Worm (Caenorhabditis elegans) whole organism, L2 larva: ENCODE results near the gene mev-1.

ENCODE experiments used
- C34F6.9 ChIP-seq: fragments of 150-350 bp; optimal IDR thresholded peaks from 2 replicates; lab custom pipeline; 2014; ENCODE audit warnings: missing biosample characterization, missing genetic modification characterization
- F13H6.1 ChIP-seq: sonication (generic microtip); optimal IDR thresholded peaks from 2 replicates; lab custom pipeline; 2016; ENCODE audit warnings: missing genetic modification characterization, missing compliant biosample characterization
- R02D3.7 ChIP-seq: fragments of 150-350 bp; optimal IDR thresholded peaks from 2 replicates; lab custom pipeline; 2014; ENCODE audit warnings: missing biosample characterization, missing genetic modification characterization
- Y55F3AM.14 ChIP-seq: fragments of 200-800 bp; sonication (Bioruptor generic); optimal IDR thresholded peaks from 2 replicates; lab custom pipeline; 2018; ENCODE audit warnings: mild to moderate bottlenecking, missing genetic modification characterization, missing compliant biosample characterization
- ZK546.5 ChIP-seq: sonication (generic microtip); optimal IDR thresholded peaks from 2 replicates; lab custom pipeline; 2017; ENCODE audit warnings: missing biosample characterization, missing genetic modification characterization
- alr-1 ChIP-seq: fragments of 150-350 bp; optimal IDR thresholded peaks from 2 replicates; lab custom pipeline; 2014; ENCODE audit warnings: missing biosample characterization, missing genetic modification characterization
- ama-1 ChIP-seq: fragments of 150-350 bp; optimal IDR thresholded peaks from 2 replicates; lab custom pipeline; 2018; ENCODE audit warnings: inconsistent platforms
- ceh-16 ChIP-seq: fragments of 150-350 bp; optimal IDR thresholded peaks from 2 replicates; lab custom pipeline; 2014; ENCODE audit warnings: missing biosample characterization, missing genetic modification characterization
- crh-2 ChIP-seq: sonication (generic microtip); optimal IDR thresholded peaks from 2 replicates; lab custom pipeline; 2017; ENCODE audit warnings: missing biosample characterization, missing genetic modification characterization
- dmd-4 ChIP-seq: sonication (generic microtip); optimal IDR thresholded peaks from 2 replicates; lab custom pipeline; 2017; ENCODE audit warnings: missing biosample characterization, missing genetic modification characterization
- elt-1 ChIP-seq: fragments of 150-350 bp; optimal IDR thresholded peaks from 2 replicates; lab custom pipeline; 2014; ENCODE audit warnings: missing biosample characterization, missing genetic modification characterization
- fos-1 ChIP-seq: fragments of 150-350 bp; optimal IDR thresholded peaks from 2 replicates; lab custom pipeline; 2014; ENCODE audit warnings: missing biosample characterization, missing genetic modification characterization
- gmeb-1 ChIP-seq: fragments of 150-350 bp; optimal IDR thresholded peaks from 2 replicates; lab custom pipeline; 2014; ENCODE audit warnings: missing biosample characterization, missing genetic modification characterization
- lin-11 ChIP-seq: fragments of 150-350 bp; sonication (generic microtip); optimal IDR thresholded peaks from 2 replicates; lab custom pipeline; 2014; ENCODE audit warnings: missing biosample characterization, missing genetic modification characterization, inconsistent platforms, mixed read lengths
- lin-39 ChIP-seq: fragments of 150-350 bp; optimal IDR thresholded peaks from 2 replicates; lab custom pipeline; 2014; ENCODE audit warnings: missing biosample characterization, missing genetic modification reagents, missing genetic modification characterization
- mbf-1 ChIP-seq: sonication (generic microtip); optimal IDR thresholded peaks from 2 replicates; lab custom pipeline; 2017; ENCODE audit warnings: missing biosample characterization, missing genetic modification characterization
- mdl-1 ChIP-seq, 2 experiments: fragments of 150-350 bp in 1 of 2; sonication (generic microtip) in 1 of 2; optimal IDR thresholded peaks; 2 replicates each; lab custom pipeline; 2017; ENCODE audit warnings: missing biosample characterization in 2 of 2, missing genetic modification characterization in 2 of 2
- nhr-10 ChIP-seq: sonication (generic microtip); optimal IDR thresholded peaks from 2 replicates; lab custom pipeline; 2017; ENCODE audit warnings: missing biosample characterization, missing genetic modification characterization
- nhr-129 ChIP-seq: fragments of 150-350 bp; optimal IDR thresholded peaks from 2 replicates; lab custom pipeline; 2014; ENCODE audit warnings: missing biosample characterization, missing genetic modification characterization
- nhr-21 ChIP-seq: fragments of 150-350 bp; optimal IDR thresholded peaks from 2 replicates; lab custom pipeline; 2014; ENCODE audit warnings: missing biosample characterization, missing genetic modification characterization
- nhr-23 ChIP-seq: fragments of 150-350 bp; optimal IDR thresholded peaks from 2 replicates; lab custom pipeline; 2014; ENCODE audit warnings: missing biosample characterization, missing genetic modification reagents, missing genetic modification characterization
- nhr-237 ChIP-seq: fragments of 150-350 bp; optimal IDR thresholded peaks from 2 replicates; lab custom pipeline; 2014; ENCODE audit warnings: missing biosample characterization, missing genetic modification characterization
- nhr-25 ChIP-seq: fragments of 150-350 bp; sonication (generic microtip); optimal IDR thresholded peaks from 3 replicates; lab custom pipeline; 2014; ENCODE audit warnings: missing biosample characterization, missing genetic modification characterization
- nhr-77 ChIP-seq: fragments of 150-350 bp; optimal IDR thresholded peaks from 2 replicates; lab custom pipeline; 2014; ENCODE audit warnings: missing biosample characterization, missing genetic modification characterization
- peb-1 ChIP-seq: fragments of 150-350 bp; optimal IDR thresholded peaks from 2 replicates; lab custom pipeline; 2014; ENCODE audit warnings: missing biosample characterization, missing genetic modification characterization
- sem-4 ChIP-seq: fragments of 150-350 bp; optimal IDR thresholded peaks from 2 replicates; lab custom pipeline; 2014; ENCODE audit warnings: missing biosample characterization, missing genetic modification reagents, missing genetic modification characterization
- skn-1 ChIP-seq: sonication (generic microtip); optimal IDR thresholded peaks from 2 replicates; lab custom pipeline; 2017; ENCODE audit warnings: missing biosample characterization, missing genetic modification characterization
- sma-3 ChIP-seq: sonication (generic microtip); optimal IDR thresholded peaks from 2 replicates; lab custom pipeline; 2016; ENCODE audit warnings: missing genetic modification reagents, missing genetic modification characterization, missing compliant biosample characterization
- sma-9 ChIP-seq, 2 experiments: fragments of 150-350 bp in 1 of 2; sonication (generic microtip) in 1 of 2; optimal IDR thresholded peaks; 2 replicates each; lab custom pipeline; 2014 to 2016; ENCODE audit warnings: missing genetic modification characterization in 2 of 2, mild to moderate bottlenecking in 1 of 2, missing biosample characterization in 1 of 2, missing compliant biosample characterization in 1 of 2, missing genetic modification reagents in 1 of 2, moderate library complexity in 1 of 2
- snpc-4 ChIP-seq: fragments of 150-350 bp; optimal IDR thresholded peaks from 2 replicates; lab custom pipeline; 2014; ENCODE audit warnings: missing biosample characterization, missing genetic modification characterization
- unc-39 ChIP-seq: fragments of 150-350 bp; optimal IDR thresholded peaks from 2 replicates; lab custom pipeline; 2014; ENCODE audit warnings: missing biosample characterization, missing genetic modification characterization
- zag-1 ChIP-seq: fragments of 150-350 bp; optimal IDR thresholded peaks from 2 replicates; lab custom pipeline; 2014; ENCODE audit warnings: missing biosample characterization, missing genetic modification characterization
- ztf-11 ChIP-seq: sonication (generic microtip); optimal IDR thresholded peaks from 2 replicates; lab custom pipeline; 2017; ENCODE audit warnings: missing biosample characterization, missing genetic modification characterization
- ztf-4 ChIP-seq: fragments of 150-350 bp; optimal IDR thresholded peaks from 2 replicates; lab custom pipeline; 2014; ENCODE audit warnings: missing biosample characterization, missing genetic modification characterization

The mev-1 gene

DNA sequence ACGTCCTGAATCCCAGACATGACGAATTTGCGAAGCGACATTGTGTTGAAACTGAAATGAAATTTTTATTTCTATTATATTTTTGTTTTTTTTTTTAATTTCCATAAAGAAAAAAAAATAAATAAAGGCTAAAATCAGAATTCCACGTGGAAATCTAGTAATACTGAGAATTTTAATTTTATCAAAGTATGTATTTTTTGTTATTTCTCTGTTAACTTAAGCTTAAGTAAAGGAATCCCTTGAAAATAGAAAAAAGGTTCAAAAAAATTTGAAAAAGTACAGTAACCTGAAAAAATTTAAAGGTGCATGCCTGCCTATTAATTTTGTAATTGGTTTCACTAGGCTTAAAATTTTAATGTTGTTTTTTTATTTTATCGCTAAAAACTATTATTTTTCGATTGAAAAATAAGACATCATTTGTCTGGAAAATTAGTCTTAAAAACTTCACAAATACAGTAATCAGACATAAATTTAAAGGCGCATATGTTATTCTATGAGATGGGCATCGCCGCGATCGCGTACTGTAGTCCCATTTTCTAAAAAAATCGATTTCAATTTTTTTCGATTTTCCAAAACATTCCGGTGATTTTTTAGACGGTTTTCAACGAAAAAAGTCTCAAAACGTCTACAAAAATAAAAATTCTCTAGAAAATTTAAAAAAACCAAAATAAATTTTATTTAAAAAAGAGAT is 3.6 kb upstream of the mev-1 start, which contains the start of gene nex-2:
TSS of gene nex-2 (minus strand) at position 51 of the 691 bp plus-strand sequence.
- TF ChIP-seq gmeb-1 = no peak
- no peak for TF ChIP-seq Y55F3AM.14 (GFP tag; lab: Kevin White, UChicago)
- TF ChIP-seq lin-11 (tag; lab: Kevin White, UChicago) = no peak
- no peak for TF ChIP-seq snpc-4 (tag; lab: Kevin White, UChicago)
- TF ChIP-seq ceh-16 (tag; lab: Kevin White, UChicago) = no peak
- no peak for TF ChIP-seq mbf-1 (tag; lab: Kevin White, UChicago)
- no peak for TF ChIP-seq ZK546.5 (tag; lab: Kevin White, UChicago)
- no peak for TF ChIP-seq nhr-129 (tag; lab: Kevin White, UChicago)

DNA sequence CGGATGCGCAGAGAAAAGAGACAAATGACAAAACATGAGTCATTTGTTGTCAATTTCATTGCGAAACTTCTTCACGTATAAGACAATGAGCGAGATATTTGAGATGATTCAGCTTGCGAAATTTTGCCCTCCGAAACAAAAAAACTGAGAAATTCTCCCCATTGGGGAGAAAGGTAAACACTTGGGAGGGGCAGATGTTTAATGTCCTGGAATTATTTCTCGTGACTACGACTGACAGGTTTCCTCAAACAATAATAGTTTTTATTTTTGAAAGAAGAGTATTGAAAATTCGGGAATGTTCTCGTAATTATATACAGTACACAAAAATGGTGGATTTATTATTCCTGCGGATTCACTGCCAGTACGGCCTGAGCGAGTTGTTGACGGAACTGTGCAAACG is 2.8 kb upstream of the mev-1 start:
- no peak for TF ChIP-seq peb-1
- TF ChIP-seq skn-1 (tag; lab: Kevin White, UChicago) = no peak
- peak; percentile 48 for TF ChIP-seq C34F6.9 (tag; lab: Kevin White, UChicago)
- TF ChIP-seq nhr-77 (tag; lab: Kevin White, UChicago) = no peak
- no peak for TF ChIP-seq ztf-4 (tag; lab: Kevin White, UChicago)
- peak; percentile 54 for TF ChIP-seq ama-1 (lab: Kevin White, UChicago)
- peak; percentile 15 for TF ChIP-seq sma-3 (GFP tag; lab: Kevin White, UChicago)
- TF ChIP-seq nhr-129 (tag; lab: Kevin White, UChicago) = peak; percentile 42
- TF ChIP-seq crh-2 = no peak
- peak; percentile 36 for TF ChIP-seq F13H6.1
- TF ChIP-seq nhr-10 (tag; lab: Kevin White, UChicago) = no peak

DNA sequence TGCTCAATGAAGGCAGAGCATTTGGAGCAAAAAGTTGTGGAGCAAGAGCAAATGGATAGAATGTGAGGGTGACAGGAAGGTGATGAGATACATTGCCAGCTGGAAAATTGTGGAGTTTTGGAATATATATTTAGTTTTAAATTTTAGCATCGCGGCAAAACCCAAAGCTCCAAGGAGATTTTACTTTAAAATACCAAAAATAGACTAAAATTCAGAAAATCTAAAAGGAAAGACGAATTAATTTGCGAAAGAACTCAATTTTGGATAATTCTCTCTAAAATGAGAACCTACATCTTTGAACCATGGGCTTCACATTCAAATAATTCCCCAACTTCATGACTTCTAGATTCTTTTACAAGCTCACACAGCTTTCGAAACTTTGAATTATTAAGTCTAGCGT is 1.5 kb upstream of the mev-1 start, which contains the start of gene T07C4.12:
TSS of gene T07C4.12 (minus strand) at position 101 of the 400 bp plus-strand sequence.
- TF ChIP-seq lin-39 (tag; lab: Kevin White, UChicago) (no peak), dmd-4 (tag; lab: Kevin White, UChicago) (no peak), nhr-237 (tag; lab: Kevin White, UChicago) (no peak), ztf-11 (tag; lab: Kevin White, UChicago) (no peak)
- TF ChIP-seq, all 48 proteins: peak for 0

DNA sequence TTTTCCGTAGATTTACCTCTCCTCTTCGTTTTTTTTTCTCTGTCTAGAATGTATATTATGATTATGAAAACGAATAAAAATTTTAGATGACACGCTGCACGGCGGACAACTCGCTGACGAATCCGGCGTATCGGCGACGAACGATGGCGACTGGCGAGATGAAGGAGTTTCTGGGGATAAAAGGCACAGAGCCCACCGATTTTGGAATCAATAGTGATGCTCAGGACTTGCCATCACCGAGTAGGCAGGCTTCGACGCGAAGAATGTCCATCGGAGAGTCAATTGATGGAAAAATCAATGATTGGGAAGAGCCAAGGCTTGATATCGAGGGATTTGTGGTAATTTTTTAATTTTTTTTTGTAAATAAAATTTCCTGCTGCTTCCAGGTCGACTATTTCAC is 1.0 kb downstream of the mev-1 start, which contains the start of gene ced-9:
TSS of gene ced-9 (plus strand) at position 87 of the 400 bp plus-strand sequence.
- TF ChIP-seq sem-4 = no peak
- no peak for TF ChIP-seq elt-1 (tag; lab: Kevin White, UChicago)
- no peak for TF ChIP-seq zag-1 (tag; lab: Kevin White, UChicago)
- TF ChIP-seq nhr-23 (tag; lab: Kevin White, UChicago) = no peak
- no peak for TF ChIP-seq mdl-1 (tag; optimal IDR thresholded peaks at IDR 0.05; lab: Kevin White, UChicago)
- TF ChIP-seq nhr-10 (tag; lab: Kevin White, UChicago) = no peak

DNA sequence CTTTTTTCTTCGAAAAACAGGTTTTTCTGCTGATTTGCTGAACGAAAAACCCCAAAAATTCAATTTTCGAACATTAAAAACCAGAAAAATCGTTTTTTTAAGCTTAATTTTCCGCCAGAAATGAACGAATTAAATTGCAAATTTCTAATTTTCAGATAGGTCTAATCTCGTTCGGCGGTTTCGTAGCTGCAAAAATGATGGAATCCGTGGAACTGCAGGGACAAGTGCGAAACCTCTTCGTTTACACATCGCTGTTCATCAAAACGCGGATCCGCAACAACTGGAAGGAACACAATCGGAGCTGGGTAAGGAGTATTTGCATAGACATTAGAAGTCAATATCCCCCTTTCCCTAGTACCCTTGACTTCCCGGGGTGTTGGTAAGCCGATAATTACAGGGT is 2.0 kb downstream of the mev-1 start:
- TF ChIP-seq dmd-4 (tag; lab: Kevin White, UChicago) (no peak), sma-3 (GFP tag; lab: Kevin White, UChicago) (no peak), unc-39 (no peak), R02D3.7 (no peak), fos-1 (tag; lab: Kevin White, UChicago) (no peak), snpc-4 (tag; lab: Kevin White, UChicago) (no peak)

DNA sequence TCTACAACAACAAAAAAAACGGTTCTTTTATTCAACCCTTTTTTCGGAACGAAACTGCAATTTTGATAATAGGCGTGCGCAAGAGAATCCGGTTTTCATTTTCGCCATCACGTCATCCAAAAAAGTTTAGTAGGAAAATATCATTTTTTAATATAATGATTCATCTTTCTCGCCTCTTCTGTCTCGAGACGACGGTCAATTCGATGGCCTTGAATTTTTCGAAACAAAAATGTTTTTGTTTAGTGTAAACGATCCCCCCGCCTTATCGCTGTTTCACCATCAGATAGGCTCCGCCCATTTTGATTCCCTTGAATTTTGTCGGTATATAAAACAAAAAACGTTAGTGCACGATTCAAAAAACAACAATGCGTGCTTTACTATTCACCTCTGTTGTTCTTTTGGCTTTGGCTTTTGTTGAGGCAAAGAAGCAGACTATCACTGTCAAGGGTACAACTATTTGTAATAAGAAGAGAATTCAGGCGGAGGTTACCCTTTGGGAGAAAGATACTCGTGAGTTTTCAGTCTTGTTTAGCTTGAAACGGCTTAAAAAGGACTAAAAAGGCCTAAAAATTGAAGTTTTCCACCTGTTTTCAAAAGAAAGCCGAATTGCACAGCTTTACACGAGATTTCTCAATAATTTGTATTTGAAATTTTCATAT is 3.6 kb downstream of the mev-1 start, which contains the start of gene ttr-15:
TSS of gene ttr-15 (plus strand) at position 340 of the 659 bp plus-strand sequence.
- TF ChIP-seq nhr-25 (peak; percentile 63), sma-3 (GFP tag; lab: Kevin White, UChicago) (peak; percentile 84), peb-1 (no peak), nhr-21 (tag; lab: Kevin White, UChicago) (peak; percentile 12), crh-2 (peak; percentile 15), ztf-11 (tag; lab: Kevin White, UChicago) (no peak), nhr-23 (tag; lab: Kevin White, UChicago) (no peak), R02D3.7 (no peak), fos-1 (tag; lab: Kevin White, UChicago) (peak; percentile 40), ama-1 (lab: Kevin White, UChicago) (peak; percentile 86), Y55F3AM.14 (GFP tag; lab: Kevin White, UChicago) (peak; percentile 56), ceh-16 (tag; lab: Kevin White, UChicago) (no peak), sma-9 (GFP tag; optimal IDR thresholded peaks at IDR 0.05; lab: Kevin White, UChicago) (peak; percentile 29), sma-9 (tag; optimal IDR thresholded peaks at IDR 0.05; lab: Kevin White, UChicago) (no peak), alr-1 (tag; lab: Kevin White, UChicago) (no peak), nhr-129 (tag; lab: Kevin White, UChicago) (peak; percentile 11)
